Fruit fly (Drosophila melanogaster): ENCODE results near the gene CG9953.
A peak's percentile ranks its signal among the peaks of the same experiment; 100 is the strongest.

The CG9953 gene

DNA sequence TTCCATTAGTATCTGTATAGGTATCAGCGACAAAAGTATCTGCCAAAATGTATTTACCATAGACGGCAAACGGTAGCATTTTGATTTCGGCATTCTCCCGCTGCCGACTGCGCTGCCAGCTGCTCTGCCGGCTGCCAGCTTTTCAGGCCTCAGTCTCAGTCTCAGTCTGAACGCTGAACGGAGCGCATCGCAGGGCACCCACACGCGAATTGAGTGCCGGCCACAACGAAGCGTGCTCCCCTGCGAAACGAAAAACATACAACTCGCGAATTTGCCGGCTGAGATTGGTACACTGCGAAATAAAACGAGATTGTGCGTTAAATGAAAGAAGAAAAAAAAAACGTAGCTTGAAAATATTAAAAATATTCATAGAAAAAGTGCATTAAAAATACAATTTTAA, 29.2 kb downstream of the CG9953 start, which contains the start of gene Mp:
Gene Mp (plus strand): TSS at position 152 of the 400 bp plus-strand sequence.
- TF ChIP-seq CG8290 (GFP tag; optimal IDR thresholded peaks at IDR 0.05) (no peak), CG8290 (tag; optimal IDR thresholded peaks at IDR 0.05) (peak in 1 of 2 experiments; percentile 46), sr (GFP tag; IDR thresholded peaks at IDR 0.05) (no peak), CG34422 (GFP tag; IDR thresholded peaks at IDR 0.05) (peak; percentile 64; the same call in 1 of the 3 replicates), sens (GFP tag) (peak; percentile 70), NfI (GFP tag; optimal IDR thresholded peaks at IDR 0.05) (no peak), ci (GFP tag; IDR thresholded peaks at IDR 0.05) (0 out of 3 replicates have a peak, but pooled peaks have one; percentile 47), ssp (GFP tag; IDR thresholded peaks at IDR 0.05) (0 out of 2 replicates have a peak, but pooled peaks have one; percentile 6), Jarid2 (GFP tag; optimal IDR thresholded peaks at IDR 0.05) (peak; percentile 78), ash1 (GFP tag; optimal IDR thresholded peaks at IDR 0.05) (no peak), PHDP (tag; optimal IDR thresholded peaks at IDR 0.05) (peak; percentile 16), Sox102F (GFP tag; optimal IDR thresholded peaks at IDR 0.05) (no peak), lab (GFP tag; optimal IDR thresholded peaks at IDR 0.05) (peak; percentile 26), CG32532 (GFP tag; IDR thresholded peaks at IDR 0.05) (peak; percentile 37; the same call in 1 of the 2 replicates), scrt (GFP tag; optimal IDR thresholded peaks at IDR 0.05) (peak; percentile 18), Med (GFP tag) (peak; percentile 79), BEAF-32 (GFP tag; optimal IDR thresholded peaks at IDR 0.05) (no peak), CG16813 (GFP tag; IDR thresholded peaks at IDR 0.05; ENCODE audit: partially characterized antibody) (no peak), ken (GFP tag; IDR thresholded peaks at IDR 0.05) (0 out of 3 replicates have a peak, but pooled peaks have one; percentile 10), CG7987 (GFP tag; optimal IDR thresholded peaks at IDR 0.05) (peak; percentile 18), CG14710 (tag; optimal IDR thresholded peaks at IDR 0.05) (no peak), CG10959 (GFP tag; IDR thresholded peaks at IDR 0.05) (0 out of 2 replicates have a peak, but pooled peaks have one; percentile 20), gem (tag; optimal IDR thresholded peaks at IDR 0.05) (peak; percentile 9), pan (optimal IDR thresholded peaks at IDR 0.05) (no peak), pan (GFP tag; optimal IDR thresholded peaks at IDR 0.05 in 1 of 2, IDR thresholded peaks at IDR 0.05 in 1 of 2) (peak in 1 of 2 experiments; percentile 21), H2.0 (GFP tag; IDR thresholded peaks at IDR 0.05) (no peak), dysf (GFP tag; IDR thresholded peaks at IDR 0.05) (peak; percentile 12; the same call in 1 of the 3 replicates), Sry-δ (GFP tag; optimal IDR thresholded peaks at IDR 0.05) (no peak), CG14441 (GFP tag; IDR thresholded peaks at IDR 0.05) (0 out of 2 replicates have a peak, but pooled peaks have one; percentile 31), CG10274 (GFP tag; optimal IDR thresholded peaks at IDR 0.05) (peak; percentile 47), zfh1 (GFP tag; IDR thresholded peaks at IDR 0.05) (0 out of 3 replicates have a peak, but pooled peaks have one; percentile 8), E2f1 (GFP tag; IDR thresholded peaks at IDR 0.05) (peak; percentile 28; the same call in 1 of the 2 replicates), vvl (GFP tag; IDR thresholded peaks at IDR 0.05) (peak; percentile 39), Adf1 (GFP tag; IDR thresholded peaks at IDR 0.05) (peak; percentile 92), CG2129 (GFP tag; IDR thresholded peaks at IDR 0.05; ENCODE audit: partially characterized antibody) (no peak), da (GFP tag; optimal IDR thresholded peaks at IDR 0.05) (no peak), bowl (GFP tag; IDR thresholded peaks at IDR 0.05) (0 out of 2 replicates have a peak, but pooled peaks have one; percentile 12), cwo (GFP tag; optimal IDR thresholded peaks at IDR 0.05) (no peak), CG11695 (GFP tag; IDR thresholded peaks at IDR 0.05) (peak; percentile 49; the same call in 1 of the 3 replicates), CG14667 (GFP tag; IDR thresholded peaks at IDR 0.05) (no peak), nerfin-2 (GFP tag; IDR thresholded peaks at IDR 0.05; ENCODE audit: partially characterized antibody) (0 out of 2 replicates have a peak, but pooled peaks have one; percentile 26), CG13287 (GFP tag; IDR thresholded peaks at IDR 0.05; ENCODE audit: partially characterized antibody) (peak; percentile 57; the same call in 1 of the 2 replicates), CG15269 (tag; optimal IDR thresholded peaks at IDR 0.05) (peak; percentile 16), Trl (optimal IDR thresholded peaks at IDR 0.05) (peak; percentile 0 to 2), Trl (GFP tag; optimal IDR thresholded peaks at IDR 0.05) (no peak), Xrp1 (GFP tag; IDR thresholded peaks at IDR 0.05) (no peak), chinmo (GFP tag; IDR thresholded peaks at IDR 0.05; ENCODE audit: partially characterized antibody) (peak; percentile 65; the same call in 1 of the 4 replicates), Dref (GFP tag; IDR thresholded peaks at IDR 0.05) (no peak), Bgb (GFP tag; IDR thresholded peaks at IDR 0.05; ENCODE audit: partially characterized antibody) (peak; percentile 46; the same call in 1 of the 2 replicates), slbo (GFP tag; IDR thresholded peaks at IDR 0.05) (peak; percentile 57)

Measured in whole organism, embryonic.